Worm (Caenorhabditis elegans) whole organism, late embryonic: Measurements from ENCODE around the gene clc-10.

Experiments used
- Y22D7AL.16 ChIP-seq: sonication (generic microtip); optimal IDR thresholded peaks from 2 replicates; lab custom pipeline; 2016; ENCODE audit warnings: missing genetic modification characterization, missing compliant biosample characterization

Gene clc-10

DNA sequence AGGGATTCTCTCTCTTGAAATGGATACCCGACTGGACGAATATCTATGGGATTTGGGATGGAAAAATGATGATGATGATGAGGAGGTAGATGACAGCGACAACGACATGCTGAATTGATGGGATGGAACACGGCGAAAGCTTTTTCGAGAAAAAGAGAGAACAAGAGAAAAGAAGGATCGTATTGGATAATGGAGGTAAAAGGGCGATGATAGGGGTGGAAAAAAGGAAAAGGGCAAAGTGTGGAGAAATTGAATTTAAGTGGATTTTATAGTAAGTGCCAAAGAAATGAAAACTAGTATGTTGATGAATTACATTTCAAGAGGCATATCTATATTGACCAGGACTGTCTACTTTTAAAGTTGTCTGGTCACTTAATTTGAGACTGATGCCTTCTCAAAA is 49.0 kb downstream of the clc-10 start:
- TF ChIP-seq Y22D7AL.16 (tag; lab: Kevin White, UChicago), result no peak
